Fruit fly (Drosophila melanogaster) whole organism, embryonic: ENCODE results near the gene CG7789.

Source experiments
- Adf1 ChIP-seq: fragments of 200-800 bp; sonication (Bioruptor generic); IDR thresholded peaks from 2 replicates; pipeline ENCODE4 v1.3.6; 2022; ENCODE audit warnings: missing biosample characterization, missing genetic modification characterization
- Antp ChIP-seq: fragments of 200-800 bp; sonication (Bioruptor generic); optimal IDR thresholded peaks from 3 replicates; lab custom pipeline; 2016; ENCODE audit warnings: missing biosample characterization, missing genetic modification characterization
- Atf-2 ChIP-seq: fragments of 200-800 bp; sonication (Bioruptor generic); optimal IDR thresholded peaks from 2 replicates; lab custom pipeline; 2016; ENCODE audit warnings: missing biosample characterization, missing genetic modification characterization
- B-H1 ChIP-seq: fragments of 200-800 bp; sonication (Bioruptor generic); IDR thresholded peaks from 3 replicates; pipeline ENCODE4 v1.3.6; 2022; ENCODE audit warnings: missing biosample characterization, missing genetic modification characterization
- BEAF-32 ChIP-seq: fragments of 200-800 bp; sonication (Bioruptor generic); optimal IDR thresholded peaks from 3 replicates; lab custom pipeline; 2017; ENCODE audit warnings: missing biosample characterization, missing genetic modification characterization, mild to moderate bottlenecking, moderate library complexity, missing genetic modification reagents
- Blimp-1 ChIP-seq: fragments of 200-800 bp; sonication (Bioruptor generic); optimal IDR thresholded peaks from 3 replicates; lab custom pipeline; 2018; ENCODE audit warnings: missing biosample characterization, missing genetic modification characterization, mild to moderate bottlenecking, moderate library complexity, missing genetic modification reagents
- CG10321 ChIP-seq: fragments of 200-800 bp; sonication (Bioruptor generic); IDR thresholded peaks from 2 replicates; pipeline ENCODE4 v1.3.6; 2022; ENCODE audit warnings: missing biosample characterization, missing genetic modification characterization
- CG10959 ChIP-seq: fragments of 200-800 bp; sonication (Bioruptor generic); IDR thresholded peaks from 2 replicates; pipeline ENCODE4 v1.3.6; 2022; ENCODE audit warnings: missing biosample characterization, missing genetic modification characterization
- CG11504 ChIP-seq: fragments of 200-800 bp; sonication (Bioruptor generic); optimal IDR thresholded peaks from 3 replicates; lab custom pipeline; 2019; ENCODE audit warnings: missing biosample characterization, mild to moderate bottlenecking, missing genetic modification characterization, moderate library complexity
- CG11560 ChIP-seq: fragments of 200-800 bp; sonication (Bioruptor generic); IDR thresholded peaks from 3 replicates; pipeline ENCODE4 v1.3.6; 2022; ENCODE audit warnings: missing biosample characterization, missing genetic modification characterization
- CG13287 ChIP-seq: fragments of 200-800 bp; sonication (Bioruptor generic); IDR thresholded peaks from 2 replicates; pipeline ENCODE4 v1.3.6; 2022; ENCODE audit warnings: missing biosample characterization, missing genetic modification characterization; ENCODE audit not compliant: partially characterized antibody
- CG15479 ChIP-seq: fragments of 200-800 bp; sonication (Bioruptor generic); optimal IDR thresholded peaks from 3 replicates; lab custom pipeline; 2019; ENCODE audit warnings: missing biosample characterization, mild to moderate bottlenecking, missing genetic modification characterization, moderate library complexity
- CG17361 ChIP-seq: fragments of 200-800 bp; sonication (Bioruptor generic); IDR thresholded peaks from 3 replicates; pipeline ENCODE4 v1.3.6; 2022; ENCODE audit warnings: missing biosample characterization, missing genetic modification characterization
- CG1792 ChIP-seq: fragments of 200-800 bp; sonication (Bioruptor generic); optimal IDR thresholded peaks from 2 replicates; lab custom pipeline; 2016; ENCODE audit warnings: missing biosample characterization, missing genetic modification characterization
- CG18619 ChIP-seq: fragments of 200-800 bp; sonication (Bioruptor generic); optimal IDR thresholded peaks from 3 replicates; lab custom pipeline; 2017; ENCODE audit warnings: missing biosample characterization, mild to moderate bottlenecking, missing genetic modification characterization
- CG2120 ChIP-seq: fragments of 200-800 bp; sonication (Bioruptor generic); optimal IDR thresholded peaks from 3 replicates; lab custom pipeline; 2016; ENCODE audit warnings: missing biosample characterization, missing genetic modification characterization
- CG30403 ChIP-seq: fragments of 200-800 bp; sonication (Bioruptor generic); optimal IDR thresholded peaks from 3 replicates; lab custom pipeline; 2016; ENCODE audit warnings: missing biosample characterization, missing genetic modification characterization
- CG31224 ChIP-seq: fragments of 200-800 bp; sonication (Bioruptor generic); IDR thresholded peaks from 2 replicates; pipeline ENCODE4 v1.3.6; 2022; ENCODE audit warnings: missing biosample characterization, missing genetic modification characterization
- CG31388 ChIP-seq: fragments of 200-800 bp; sonication (Bioruptor generic); optimal IDR thresholded peaks from 2 replicates; lab custom pipeline; 2016; ENCODE audit warnings: missing biosample characterization, missing genetic modification characterization
- CG32532 ChIP-seq: fragments of 200-800 bp; sonication (Bioruptor generic); IDR thresholded peaks from 2 replicates; pipeline ENCODE4 v1.3.6; 2022; ENCODE audit warnings: missing biosample characterization, missing genetic modification characterization
- CG3726 ChIP-seq: fragments of 200-800 bp; sonication (Bioruptor generic); IDR thresholded peaks from 3 replicates; pipeline ENCODE4, ENCODE4 v1.3.6; 2022; ENCODE audit warnings: missing biosample characterization, missing genetic modification characterization
- CG6813 ChIP-seq: fragments of 200-800 bp; sonication (Bioruptor generic); optimal IDR thresholded peaks from 2 replicates; lab custom pipeline; 2017; ENCODE audit warnings: missing biosample characterization, missing genetic modification characterization, mild to moderate bottlenecking, moderate library complexity, missing genetic modification reagents
- CG7745 ChIP-seq: fragments of 200-800 bp; sonication (Bioruptor generic); optimal IDR thresholded peaks from 2 replicates; lab custom pipeline; 2018; ENCODE audit warnings: missing biosample characterization, mild to moderate bottlenecking, missing genetic modification characterization, moderate library complexity
- CHES-1-like ChIP-seq: fragments of 200-800 bp; sonication (Bioruptor generic); optimal IDR thresholded peaks from 2 replicates; lab custom pipeline; 2016; ENCODE audit warnings: missing biosample characterization, missing genetic modification characterization
- Dfd ChIP-seq, 2 experiments: fragments of >200 bp; optimal IDR thresholded peaks; 2 replicates each; lab custom pipeline; 2017; ENCODE audit warnings: missing biosample characterization in 2 of 2, missing genetic modification characterization in 2 of 2
- Dref ChIP-seq: fragments of 200-800 bp; sonication (Bioruptor generic); IDR thresholded peaks from 2 replicates; pipeline ENCODE4 v1.3.6; 2022; ENCODE audit warnings: missing biosample characterization, missing genetic modification characterization
- Gsc ChIP-seq: fragments of 200-800 bp; sonication (Bioruptor generic); IDR thresholded peaks from 2 replicates; pipeline ENCODE4 v1.3.6; 2022; ENCODE audit warnings: missing biosample characterization, missing genetic modification characterization
- H15 ChIP-seq: fragments of 200-800 bp; sonication (Bioruptor generic); IDR thresholded peaks from 3 replicates; pipeline ENCODE4 v1.3.6; 2022; ENCODE audit warnings: missing biosample characterization, missing genetic modification characterization
- HLH4C ChIP-seq: fragments of 200-800 bp; sonication (Bioruptor generic); IDR thresholded peaks from 3 replicates; pipeline ENCODE4 v1.3.6; 2022; ENCODE audit warnings: missing biosample characterization, missing genetic modification characterization; ENCODE audit not compliant: partially characterized antibody
- Hmx ChIP-seq: fragments of 200-800 bp; sonication (Bioruptor generic); optimal IDR thresholded peaks from 2 replicates; lab custom pipeline; 2016; ENCODE audit warnings: missing biosample characterization, missing genetic modification characterization
- Jarid2 ChIP-seq: fragments of 200-800 bp; sonication (Bioruptor generic); optimal IDR thresholded peaks from 3 replicates; lab custom pipeline; 2017; ENCODE audit warnings: mild to moderate bottlenecking, missing biosample characterization, missing genetic modification reagents, missing genetic modification characterization
- NC2α ChIP-seq: fragments of 200-800 bp; sonication (Bioruptor generic); optimal IDR thresholded peaks from 2 replicates; lab custom pipeline; 2016; ENCODE audit warnings: missing biosample characterization, missing genetic modification characterization
- Optix ChIP-seq: fragments of 200-800 bp; sonication (Bioruptor generic); IDR thresholded peaks from 3 replicates; pipeline ENCODE4 v1.3.6; 2022; ENCODE audit warnings: missing biosample characterization, missing genetic modification characterization
- Sin3A ChIP-seq: fragments of >200 bp; optimal IDR thresholded peaks from 2 replicates; lab custom pipeline; 2018
- Sry-β ChIP-seq: fragments of 200-800 bp; sonication (Bioruptor generic); optimal IDR thresholded peaks from 2 replicates; lab custom pipeline; 2018; ENCODE audit warnings: missing biosample characterization, mild to moderate bottlenecking, missing genetic modification characterization, moderate library complexity
- br ChIP-seq: fragments of >200 bp; optimal IDR thresholded peaks from 2 replicates; lab custom pipeline; 2017
- chinmo ChIP-seq: fragments of 200-800 bp; sonication (Bioruptor generic); IDR thresholded peaks from 4 replicates; pipeline ENCODE4 v1.3.6; 2022; ENCODE audit warnings: missing biosample characterization, missing genetic modification characterization; ENCODE audit not compliant: partially characterized antibody
- cwo ChIP-seq: fragments of 200-800 bp; sonication (Bioruptor generic); optimal IDR thresholded peaks from 3 replicates; lab custom pipeline; 2017; ENCODE audit warnings: missing biosample characterization, missing genetic modification characterization, mild to moderate bottlenecking, moderate library complexity, missing genetic modification reagents
- dpn ChIP-seq, 2 experiments: fragments of 200-800 bp; sonication (Bioruptor generic); optimal IDR thresholded peaks; 3 replicates each; lab custom pipeline; 2016; ENCODE audit warnings: missing biosample characterization in 2 of 2, missing genetic modification characterization in 2 of 2
- ftz-f1 ChIP-seq: fragments of 200-800 bp; sonication (Bioruptor generic); optimal IDR thresholded peaks from 2 replicates; lab custom pipeline; 2016; ENCODE audit warnings: missing biosample characterization, missing genetic modification characterization
- hkb ChIP-seq, 2 experiments: fragments of 200-800 bp in 1 of 2; fragments of >200 bp in 1 of 2; sonication (Bioruptor generic) in 1 of 2; IDR thresholded peaks in 1 of 2; optimal IDR thresholded peaks in 1 of 2; 2 replicates each; pipeline versions ENCODE4 v1.3.6 to Lab custom; 2017 to 2022; ENCODE audit warnings: missing biosample characterization in 1 of 2, missing genetic modification characterization in 1 of 2
- inv ChIP-seq: fragments of 200-800 bp; sonication (Bioruptor generic); IDR thresholded peaks from 2 replicates; pipeline ENCODE4 v1.3.6; 2022; ENCODE audit warnings: missing biosample characterization, missing genetic modification characterization; ENCODE audit not compliant: partially characterized antibody
- ken ChIP-seq: fragments of 200-800 bp; sonication (Bioruptor generic); IDR thresholded peaks from 3 replicates; pipeline ENCODE4 v1.3.6; 2022; ENCODE audit warnings: missing biosample characterization, missing genetic modification characterization
- mirr ChIP-seq: fragments of 200-800 bp; sonication (Bioruptor generic); optimal IDR thresholded peaks from 3 replicates; lab custom pipeline; 2018; ENCODE audit warnings: missing biosample characterization, mild to moderate bottlenecking, missing genetic modification characterization
- seq ChIP-seq: fragments of 200-800 bp; sonication (Bioruptor generic); IDR thresholded peaks from 2 replicates; pipeline ENCODE4 v1.3.6; 2022; ENCODE audit warnings: missing biosample characterization, missing genetic modification characterization
- shn ChIP-seq: fragments of 200-800 bp; sonication (Bioruptor generic); optimal IDR thresholded peaks from 3 replicates; lab custom pipeline; 2016; ENCODE audit warnings: missing biosample characterization, missing genetic modification characterization
- sisA ChIP-seq: fragments of 200-800 bp; sonication (Bioruptor generic); IDR thresholded peaks from 2 replicates; pipeline ENCODE4 v1.3.6; 2022; ENCODE audit warnings: missing biosample characterization, missing genetic modification characterization
- unpg ChIP-seq: fragments of 200-800 bp; sonication (Bioruptor generic); optimal IDR thresholded peaks from 3 replicates; lab custom pipeline; 2018; ENCODE audit warnings: missing biosample characterization, mild to moderate bottlenecking, missing genetic modification characterization, moderate library complexity
- wor ChIP-seq: fragments of 200-800 bp; sonication (Bioruptor generic); IDR thresholded peaks from 2 replicates; pipeline ENCODE4 v1.3.6; 2022; ENCODE audit warnings: missing biosample characterization, missing genetic modification characterization
- yki ChIP-seq: fragments of >200 bp; optimal IDR thresholded peaks from 3 replicates; lab custom pipeline; 2018
- zen ChIP-seq: fragments of 200-800 bp; sonication (Bioruptor generic); optimal IDR thresholded peaks from 3 replicates; lab custom pipeline; 2018; ENCODE audit warnings: missing biosample characterization, mild to moderate bottlenecking, missing genetic modification characterization, moderate library complexity

The CG7789 gene

DNA sequence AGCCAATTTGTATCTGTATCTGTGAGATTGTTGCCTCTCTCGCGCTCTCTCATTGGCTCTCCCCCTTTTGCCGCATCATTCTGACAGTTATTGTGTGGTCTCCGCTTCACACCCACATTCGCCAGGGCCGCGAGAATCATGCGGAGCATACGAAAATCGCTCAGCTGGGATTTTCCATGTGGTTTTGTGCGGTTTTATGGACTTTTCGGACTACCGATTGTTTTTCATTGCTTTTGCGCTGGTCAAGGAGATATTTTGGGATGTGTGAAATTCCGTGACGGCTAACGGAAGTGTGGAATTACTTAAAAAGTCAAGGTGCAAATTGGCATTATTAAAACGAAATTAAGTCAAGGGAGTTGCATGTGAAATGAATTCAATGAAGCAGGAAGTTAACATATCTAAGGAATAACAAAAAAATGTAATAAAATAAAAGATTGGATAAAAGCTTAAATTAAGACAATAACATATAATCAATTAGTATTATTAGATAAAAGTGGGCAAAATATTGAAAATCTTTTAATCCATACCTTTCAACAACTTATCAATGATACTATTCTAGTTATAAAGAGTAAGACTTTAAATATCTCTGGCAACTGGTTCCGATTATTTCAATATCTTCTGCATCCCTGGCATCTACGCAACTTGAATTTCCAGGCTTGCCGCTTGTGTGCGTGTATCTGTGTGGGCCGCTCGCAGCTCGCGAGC lies 30.8 kb upstream of the CG7789 start (continued):
- TF ChIP-seq H15 (GFP tag; lab: Robert Waterston, UW) (no peak), dpn (GFP tag; optimal IDR thresholded peaks at IDR 0.05; lab: Kevin White, UChicago) (peak in 1 of 2 experiments; percentile 49), CG11560 (tag; lab: Robert Waterston, UW) (no peak), Gsc (GFP tag; lab: Robert Waterston, UW) (no peak), Hmx (GFP tag; lab: Kevin White, UChicago) (peak; percentile 13), Antp (peak; percentile 8), hkb (optimal IDR thresholded peaks at IDR 0.05; lab: Kevin White, UChicago) (no peak), hkb (GFP tag; IDR thresholded peaks at IDR 0.05; lab: Robert Waterston, UW) (no peak), Dfd (GFP tag; optimal IDR thresholded peaks at IDR 0.05; lab: Kevin White, UChicago) (no peak), Blimp-1 (GFP tag; lab: Kevin White, UChicago) (no peak), Optix (no peak), Sin3A (no peak), Atf-2 (GFP tag; lab: Kevin White, UChicago) (no peak), unpg (GFP tag; lab: Kevin White, UChicago) (no peak), CG31388 (no peak), yki (lab: Kevin White, UChicago) (peak; percentile 59), CG1792 (GFP tag; lab: Kevin White, UChicago) (no peak), wor (GFP tag; lab: Robert Waterston, UW) (no peak), cwo (no peak), NC2α (GFP tag; lab: Kevin White, UChicago) (no peak), ftz-f1 (GFP tag; lab: Kevin White, UChicago) (no peak), CG6813 (no peak), CG7745 (tag; lab: Kevin White, UChicago) (no peak), CG32532 (no peak), CG10959 (GFP tag; lab: Robert Waterston, UW) (no peak), zen (tag; lab: Kevin White, UChicago) (no peak), HLH4C (no peak; the same call in 2 of the 3 replicates), CG30403 (GFP tag; lab: Kevin White, UChicago) (peak; percentile 64), CG31224 (no peak), inv (GFP tag; lab: Robert Waterston, UW) (no peak), CG2120 (GFP tag; lab: Kevin White, UChicago) (peak; percentile 13), Adf1 (no peak), Jarid2 (GFP tag; lab: Kevin White, UChicago) (no peak), br (lab: Kevin White, UChicago) (no peak), chinmo (0 out of 4 replicates have a peak, but pooled peaks have one; percentile 8), CHES-1-like (GFP tag; lab: Kevin White, UChicago) (no peak), ken (peak; percentile 39; the same call in 1 of the 3 replicates), Sry-β (GFP tag; lab: Kevin White, UChicago) (peak; percentile 58), CG13287 (no peak), CG3726 (GFP tag; lab: Robert Waterston, UW) (no peak), Dref (GFP tag; lab: Robert Waterston, UW) (no peak), CG17361 (GFP tag; lab: Robert Waterston, UW) (peak; percentile 86), CG11504 (tag; lab: Kevin White, UChicago) (peak; percentile 61), CG15479 (no peak), mirr (GFP tag; lab: Kevin White, UChicago) (no peak), CG10321 (GFP tag; lab: Robert Waterston, UW) (no peak), seq (GFP tag; lab: Robert Waterston, UW) (no peak), shn (no peak), sisA (GFP tag; lab: Robert Waterston, UW) (no peak; the same call in 1 of the 2 replicates), CG18619 (GFP tag; lab: Kevin White, UChicago) (peak; percentile 33), BEAF-32 (GFP tag; lab: Kevin White, UChicago) (peak; percentile 64), B-H1 (GFP tag; lab: Robert Waterston, UW) (no peak)
